Fruit fly (Drosophila melanogaster) whole organism, embryonic: Measurements from ENCODE around the gene AP-1-2beta.

Experiments used
- Atf-2 ChIP-seq: fragments of 200-800 bp; sonication (Bioruptor generic); optimal IDR thresholded peaks from 2 replicates; lab custom pipeline; 2016; ENCODE audit warnings: missing biosample characterization, missing genetic modification characterization
- C15 ChIP-seq: fragments of 200-800 bp; sonication (Bioruptor generic); IDR thresholded peaks from 3 replicates; pipeline ENCODE4 v1.3.6; 2022; ENCODE audit warnings: missing biosample characterization, missing genetic modification characterization
- CG10267 ChIP-seq: fragments of 200-800 bp; sonication (Bioruptor generic); optimal IDR thresholded peaks from 2 replicates; lab custom pipeline; 2018; ENCODE audit warnings: missing biosample characterization, mild to moderate bottlenecking, missing genetic modification characterization, moderate library complexity
- CG10462 ChIP-seq: fragments of 200-800 bp; sonication (Bioruptor generic); optimal IDR thresholded peaks from 2 replicates; lab custom pipeline; 2016; ENCODE audit warnings: missing biosample characterization, missing genetic modification characterization
- CG12071 ChIP-seq: fragments of 200-800 bp; sonication (Bioruptor generic); optimal IDR thresholded peaks from 3 replicates; lab custom pipeline; 2018; ENCODE audit warnings: missing biosample characterization, mild to moderate bottlenecking, missing genetic modification characterization
- CG12769 ChIP-seq: fragments of 200-800 bp; sonication (Bioruptor generic); optimal IDR thresholded peaks from 2 replicates; lab custom pipeline; 2019; ENCODE audit warnings: missing biosample characterization, mild to moderate bottlenecking, missing genetic modification characterization, moderate library complexity
- CG13287 ChIP-seq: fragments of 200-800 bp; sonication (Bioruptor generic); IDR thresholded peaks from 2 replicates; pipeline ENCODE4 v1.3.6; 2022; ENCODE audit warnings: missing biosample characterization, missing genetic modification characterization; ENCODE audit not compliant: partially characterized antibody
- CG13894 ChIP-seq: fragments of 200-800 bp; sonication (Bioruptor generic); optimal IDR thresholded peaks from 3 replicates; lab custom pipeline; 2018; ENCODE audit warnings: missing biosample characterization, mild to moderate bottlenecking, missing genetic modification characterization, moderate library complexity
- CG14014 ChIP-seq: fragments of 200-800 bp; sonication (Bioruptor generic); IDR thresholded peaks from 2 replicates; pipeline ENCODE4 v1.3.6; 2022; ENCODE audit warnings: missing biosample characterization, missing genetic modification characterization
- CG14965 ChIP-seq: fragments of 200-800 bp; sonication (Bioruptor generic); optimal IDR thresholded peaks from 2 replicates; lab custom pipeline; 2016; ENCODE audit warnings: missing biosample characterization, missing genetic modification characterization, borderline replicate concordance
- CG15269 ChIP-seq: fragments of 200-800 bp; sonication (Bioruptor generic); optimal IDR thresholded peaks from 2 replicates; lab custom pipeline; 2018; ENCODE audit warnings: missing biosample characterization, mild to moderate bottlenecking, missing genetic modification characterization, moderate library complexity
- CG15601 ChIP-seq: fragments of 200-800 bp; sonication (Bioruptor generic); optimal IDR thresholded peaks from 3 replicates; lab custom pipeline; 2019; ENCODE audit warnings: missing biosample characterization, mild to moderate bottlenecking, missing genetic modification characterization, moderate library complexity
- CG1602 ChIP-seq: fragments of 200-800 bp; sonication (Bioruptor generic); optimal IDR thresholded peaks from 3 replicates; lab custom pipeline; 2016; ENCODE audit warnings: missing biosample characterization, missing genetic modification characterization
- CG16863 ChIP-seq: fragments of 200-800 bp; sonication (Bioruptor generic); optimal IDR thresholded peaks from 3 replicates; lab custom pipeline; 2016; ENCODE audit warnings: missing biosample characterization, missing genetic modification characterization
- CG3407 ChIP-seq: fragments of 200-800 bp; sonication (Bioruptor generic); optimal IDR thresholded peaks from 2 replicates; lab custom pipeline; 2018; ENCODE audit warnings: missing biosample characterization, mild to moderate bottlenecking, missing genetic modification characterization
- CG5245 ChIP-seq: fragments of 200-800 bp; sonication (Bioruptor generic); optimal IDR thresholded peaks from 3 replicates; lab custom pipeline; 2016; ENCODE audit warnings: missing biosample characterization, missing genetic modification characterization
- CG6765 ChIP-seq: fragments of 200-800 bp; sonication (Bioruptor generic); optimal IDR thresholded peaks from 3 replicates; lab custom pipeline; 2017; ENCODE audit warnings: missing biosample characterization, mild to moderate bottlenecking, missing genetic modification characterization
- CG6791 ChIP-seq: fragments of 200-800 bp; sonication (Bioruptor generic); IDR thresholded peaks from 3 replicates; pipeline ENCODE4 v1.3.6; 2022; ENCODE audit warnings: missing biosample characterization, missing genetic modification characterization; ENCODE audit not compliant: partially characterized antibody
- CG8089 ChIP-seq: fragments of 200-800 bp; sonication (Bioruptor generic); optimal IDR thresholded peaks from 3 replicates; lab custom pipeline; 2016; ENCODE audit warnings: missing biosample characterization, missing genetic modification characterization
- CG8290 ChIP-seq, 3 experiments: fragments of 200-800 bp; sonication (Bioruptor generic); optimal IDR thresholded peaks; 2 replicates each; lab custom pipeline; 2016 to 2019; ENCODE audit warnings: missing biosample characterization in 3 of 3, missing genetic modification characterization in 3 of 3, mild to moderate bottlenecking in 2 of 3, moderate library complexity in 1 of 3
- CG8765 ChIP-seq: fragments of 200-800 bp; sonication (Bioruptor generic); IDR thresholded peaks from 2 replicates; pipeline ENCODE4 v1.3.6; 2022; ENCODE audit warnings: missing biosample characterization, missing genetic modification characterization
- CG9817 ChIP-seq: fragments of 200-800 bp; sonication (Bioruptor generic); optimal IDR thresholded peaks from 2 replicates; lab custom pipeline; 2018; ENCODE audit warnings: missing biosample characterization, mild to moderate bottlenecking, missing genetic modification characterization, moderate library complexity
- D19A ChIP-seq: fragments of 200-800 bp; optimal IDR thresholded peaks from 3 replicates; lab custom pipeline; 2019; ENCODE audit warnings: missing biosample characterization, mild to moderate bottlenecking, missing genetic modification characterization, moderate library complexity
- Drgx ChIP-seq: fragments of 200-800 bp; sonication (Bioruptor generic); IDR thresholded peaks from 2 replicates; pipeline ENCODE4 v1.3.6; 2022; ENCODE audit warnings: missing biosample characterization, missing genetic modification characterization
- Fer2 ChIP-seq: fragments of 200-800 bp; sonication (Bioruptor generic); optimal IDR thresholded peaks from 2 replicates; lab custom pipeline; 2018; ENCODE audit warnings: missing biosample characterization, mild to moderate bottlenecking, missing genetic modification characterization, moderate library complexity
- H15 ChIP-seq: fragments of 200-800 bp; sonication (Bioruptor generic); IDR thresholded peaks from 3 replicates; pipeline ENCODE4 v1.3.6; 2022; ENCODE audit warnings: missing biosample characterization, missing genetic modification characterization
- HLHmδ ChIP-seq: fragments of 200-800 bp; sonication (Bioruptor generic); optimal IDR thresholded peaks from 2 replicates; lab custom pipeline; 2018; ENCODE audit warnings: missing biosample characterization, mild to moderate bottlenecking, missing genetic modification characterization, moderate library complexity
- Mes4 ChIP-seq: fragments of 200-800 bp; sonication (Bioruptor generic); optimal IDR thresholded peaks from 2 replicates; lab custom pipeline; 2016; ENCODE audit warnings: missing biosample characterization, missing genetic modification characterization
- Opbp ChIP-seq: fragments of 200-800 bp; sonication (Bioruptor generic); IDR thresholded peaks from 3 replicates; pipeline ENCODE4 v1.3.6; 2022; ENCODE audit warnings: missing biosample characterization, missing genetic modification characterization; ENCODE audit not compliant: partially characterized antibody
- Sox102F ChIP-seq: fragments of 200-800 bp; sonication (Bioruptor generic); optimal IDR thresholded peaks from 2 replicates; lab custom pipeline; 2018; ENCODE audit warnings: missing biosample characterization, mild to moderate bottlenecking, missing genetic modification characterization, moderate library complexity
- Sry-β ChIP-seq: fragments of 200-800 bp; sonication (Bioruptor generic); optimal IDR thresholded peaks from 2 replicates; lab custom pipeline; 2018; ENCODE audit warnings: missing biosample characterization, mild to moderate bottlenecking, missing genetic modification characterization, moderate library complexity
- Usf ChIP-seq: fragments of 200-800 bp; sonication (Bioruptor generic); optimal IDR thresholded peaks from 2 replicates; lab custom pipeline; 2017; ENCODE audit warnings: missing genotype, missing biosample characterization, missing genetic modification characterization
- Xbp1 ChIP-seq: fragments of 200-800 bp; sonication (Bioruptor generic); optimal IDR thresholded peaks from 3 replicates; lab custom pipeline; 2016; ENCODE audit warnings: missing biosample characterization, mild to moderate bottlenecking, missing genetic modification characterization
- ab ChIP-seq: fragments of 200-800 bp; sonication (Bioruptor generic); optimal IDR thresholded peaks from 2 replicates; lab custom pipeline; 2016; ENCODE audit warnings: missing biosample characterization, missing genetic modification characterization
- ap ChIP-seq: fragments of 200-800 bp; sonication (Bioruptor generic); IDR thresholded peaks from 2 replicates; pipeline ENCODE4 v1.3.6; 2022; ENCODE audit warnings: missing biosample characterization, missing genetic modification characterization
- chm ChIP-seq: fragments of 200-800 bp; sonication (Bioruptor generic); IDR thresholded peaks from 2 replicates; pipeline ENCODE4 v1.3.6; 2022; ENCODE audit warnings: missing biosample characterization, missing genetic modification characterization
- ewg ChIP-seq: fragments of 200-800 bp; sonication (Bioruptor generic); optimal IDR thresholded peaks from 3 replicates; lab custom pipeline; 2017; ENCODE audit warnings: mild to moderate bottlenecking, missing biosample characterization, missing genetic modification reagents, missing genetic modification characterization
- fd64A ChIP-seq: fragments of 200-800 bp; sonication (Bioruptor generic); optimal IDR thresholded peaks from 3 replicates; lab custom pipeline; 2018; ENCODE audit warnings: missing biosample characterization, mild to moderate bottlenecking, missing genetic modification characterization
- lbe ChIP-seq: fragments of 200-800 bp; sonication (Bioruptor generic); optimal IDR thresholded peaks from 2 replicates; lab custom pipeline; 2016; ENCODE audit warnings: missing biosample characterization, mild to moderate bottlenecking, missing genetic modification characterization
- lov ChIP-seq, 2 experiments: fragments of 200-800 bp in 1 of 2; fragments of >200 bp in 1 of 2; sonication (Bioruptor generic) in 1 of 2; IDR thresholded peaks in 1 of 2; optimal IDR thresholded peaks in 1 of 2; 2 replicates in 1 of 2; 3 replicates in 1 of 2; pipeline versions ENCODE4 v1.3.6 to Lab custom; 2017 to 2022; ENCODE audit warnings: missing biosample characterization in 1 of 2, missing genetic modification characterization in 1 of 2
- onecut ChIP-seq: fragments of 200-800 bp; sonication (Bioruptor generic); IDR thresholded peaks from 2 replicates; pipeline ENCODE4 v1.3.6; 2022; ENCODE audit warnings: missing biosample characterization, missing genetic modification characterization
- p53 ChIP-seq: fragments of 200-800 bp; sonication (Bioruptor generic); optimal IDR thresholded peaks from 2 replicates; lab custom pipeline; 2016; ENCODE audit warnings: missing biosample characterization, missing genetic modification characterization
- pzg ChIP-seq: fragments of 200-800 bp; sonication (Bioruptor generic); optimal IDR thresholded peaks from 3 replicates; lab custom pipeline; 2018; ENCODE audit warnings: missing biosample characterization, mild to moderate bottlenecking, missing genetic modification characterization, moderate library complexity
- ranshi ChIP-seq: fragments of 200-800 bp; sonication (Bioruptor generic); IDR thresholded peaks from 2 replicates; pipeline ENCODE4 v1.3.6; 2022; ENCODE audit warnings: missing biosample characterization, missing genetic modification characterization
- sd ChIP-seq: fragments of 200-800 bp; sonication (Bioruptor generic); optimal IDR thresholded peaks from 3 replicates; lab custom pipeline; 2018; ENCODE audit warnings: missing biosample characterization, mild to moderate bottlenecking, missing genetic modification characterization, moderate library complexity
- sim ChIP-seq: fragments of 200-800 bp; sonication (Bioruptor generic); IDR thresholded peaks from 2 replicates; pipeline ENCODE4 v1.3.6; 2022; ENCODE audit warnings: missing biosample characterization, missing genetic modification characterization
- slbo ChIP-seq: fragments of 200-800 bp; sonication (Bioruptor generic); IDR thresholded peaks from 2 replicates; pipeline ENCODE4 v1.3.6; 2022; ENCODE audit warnings: missing biosample characterization, missing genetic modification characterization
- sna ChIP-seq: fragments of 200-800 bp; sonication (Bioruptor generic); IDR thresholded peaks from 2 replicates; pipeline ENCODE4 v1.3.6; 2022; ENCODE audit warnings: missing biosample characterization, missing genetic modification characterization; ENCODE audit not compliant: partially characterized antibody
- sr ChIP-seq: fragments of 200-800 bp; sonication (Bioruptor generic); IDR thresholded peaks from 3 replicates; pipeline ENCODE4 v1.3.6; 2022; ENCODE audit warnings: missing biosample characterization, missing genetic modification characterization

The AP-1-2beta gene

dm6 chrX:19744003-19744488 is 13.2 kb downstream of the AP-1-2beta start, which contains the start of the genes CG18809, COX6B, CG33932 and Rpp20 (continued):
- TF ChIP-seq CG3407 (GFP tag; lab: Kevin White, UChicago): no peak
- TF ChIP-seq ewg: peak; percentile 79
- TF ChIP-seq CG12071: no peak
- TF ChIP-seq CG15601 (tag; lab: Kevin White, UChicago): peak; percentile 57
- peak; percentile 97 for TF ChIP-seq CG6791 (GFP tag; lab: Robert Waterston, UW)
- TF ChIP-seq ap (GFP tag; lab: Robert Waterston, UW): no peak
- TF ChIP-seq CG14014: peak; percentile 56
- TF ChIP-seq ab: no peak
- TF ChIP-seq CG9817: peak; percentile 66
- TF ChIP-seq CG6765 (GFP tag; lab: Kevin White, UChicago): peak; percentile 51
- peak; percentile 14 for TF ChIP-seq HLHmδ
- TF ChIP-seq CG13287 (GFP tag; lab: Robert Waterston, UW): peak; percentile 95
- TF ChIP-seq chm (GFP tag; lab: Robert Waterston, UW): peak; percentile 72
- TF ChIP-seq lbe (GFP tag; lab: Kevin White, UChicago): peak; percentile 68
- TF ChIP-seq CG13894 (tag; lab: Kevin White, UChicago): peak; percentile 81
- TF ChIP-seq CG14965 (GFP tag; lab: Kevin White, UChicago): no peak
- peak; percentile 27 for TF ChIP-seq Atf-2 (GFP tag; lab: Kevin White, UChicago)
- peak; percentile 70 for TF ChIP-seq CG8089
- TF ChIP-seq Opbp (GFP tag; lab: Robert Waterston, UW): peak; percentile 98
- TF ChIP-seq CG8765 (GFP tag; lab: Robert Waterston, UW): peak; percentile 40; the same call in 1 of the 2 replicates
- TF ChIP-seq H15: peak; percentile 37; the same call in 1 of the 3 replicates
- TF ChIP-seq ranshi (GFP tag; lab: Robert Waterston, UW): peak; percentile 61
- peak; percentile 9 for TF ChIP-seq CG10462 (GFP tag; lab: Kevin White, UChicago)
- TF ChIP-seq sna (GFP tag; lab: Robert Waterston, UW): peak; percentile 83
- TF ChIP-seq sd (tag; lab: Kevin White, UChicago): peak; percentile 73
- TF ChIP-seq Usf (GFP tag; lab: Kevin White, UChicago): peak; percentile 28
- no peak for TF ChIP-seq lov (optimal IDR thresholded peaks at IDR 0.05; lab: Kevin White, UChicago)
- 0 out of 3 replicates have a peak, but pooled peaks have one; percentile 35 for TF ChIP-seq lov (GFP tag; IDR thresholded peaks at IDR 0.05; lab: Robert Waterston, UW)
- TF ChIP-seq pzg (GFP tag; lab: Kevin White, UChicago): peak; percentile 99
- TF ChIP-seq sim (GFP tag; lab: Robert Waterston, UW): no peak
- 0 out of 2 replicates have a peak, but pooled peaks have one; percentile 48 for TF ChIP-seq Drgx (GFP tag; lab: Robert Waterston, UW)
- TF ChIP-seq Sox102F: no peak
- peak; percentile 13 for TF ChIP-seq Sry-β (GFP tag; lab: Kevin White, UChicago)
- peak; percentile 66 for TF ChIP-seq CG8290 (GFP tag; optimal IDR thresholded peaks at IDR 0.05; lab: Kevin White, UChicago)
- peak in 1 of 2 experiments; percentile 95 for TF ChIP-seq CG8290 (tag; optimal IDR thresholded peaks at IDR 0.05; lab: Kevin White, UChicago)
- TF ChIP-seq fd64A (GFP tag; lab: Kevin White, UChicago): peak; percentile 16
- TF ChIP-seq Xbp1 (GFP tag; lab: Kevin White, UChicago): peak; percentile 74
- TF ChIP-seq Fer2: peak; percentile 27
- TF ChIP-seq p53 (GFP tag; lab: Kevin White, UChicago): peak; percentile 71
- TF ChIP-seq onecut (GFP tag; lab: Robert Waterston, UW): peak; percentile 53
- TF ChIP-seq D19A (tag; lab: Kevin White, UChicago): no peak
- TF ChIP-seq C15 (GFP tag; lab: Robert Waterston, UW): no peak
- no peak for TF ChIP-seq CG12769 (tag; lab: Kevin White, UChicago)
- TF ChIP-seq sr: no peak
- peak; percentile 95 for TF ChIP-seq CG10267 (tag; lab: Kevin White, UChicago)
- peak; percentile 34 for TF ChIP-seq Mes4 (GFP tag; lab: Kevin White, UChicago)
- TF ChIP-seq CG1602 (GFP tag; lab: Kevin White, UChicago): peak; percentile 40
- TF ChIP-seq slbo: peak; percentile 81
- TF ChIP-seq CG16863 (GFP tag; lab: Kevin White, UChicago): peak; percentile 32
- TF ChIP-seq CG15269: peak; percentile 25
- TF ChIP-seq CG5245: no peak
